Fruit fly (Drosophila melanogaster) whole organism, adult: Measurements from ENCODE around the gene CG13998.
A peak's percentile ranks its signal among the peaks of the same experiment; 100 is the strongest.

Experiments used
- CG11617 ChIP-seq: fragments of 200-800 bp; sonication (Bioruptor generic); optimal IDR thresholded peaks from 2 replicates; lab custom pipeline; 2017; ENCODE audit warnings: mild to moderate bottlenecking, missing biosample characterization, missing genetic modification reagents, missing genetic modification characterization
- CG12768 ChIP-seq: fragments of 200-800 bp; sonication (Bioruptor generic); optimal IDR thresholded peaks from 2 replicates; lab custom pipeline; 2017; ENCODE audit warnings: missing biosample characterization, missing genetic modification characterization, mild to moderate bottlenecking, moderate library complexity, missing genetic modification reagents
- CG14711 ChIP-seq: fragments of 200-800 bp; sonication (Bioruptor generic); optimal IDR thresholded peaks from 2 replicates; lab custom pipeline; 2018; ENCODE audit warnings: missing biosample characterization, mild to moderate bottlenecking, missing genetic modification characterization, moderate library complexity
- CG1620 ChIP-seq: fragments of 200-800 bp; sonication (Bioruptor generic); optimal IDR thresholded peaks from 2 replicates; lab custom pipeline; 2016; ENCODE audit warnings: missing biosample characterization, missing genetic modification characterization
- CG33017 ChIP-seq: fragments of 200-800 bp; sonication (Bioruptor generic); optimal IDR thresholded peaks from 2 replicates; lab custom pipeline; 2018; ENCODE audit warnings: missing biosample characterization, mild to moderate bottlenecking, missing genetic modification characterization, moderate library complexity
- CG5204 ChIP-seq: fragments of 200-800 bp; sonication (Bioruptor generic); optimal IDR thresholded peaks from 2 replicates; lab custom pipeline; 2016; ENCODE audit warnings: missing biosample characterization, missing genetic modification characterization
- CG7045 ChIP-seq: fragments of 200-800 bp; sonication (Bioruptor generic); optimal IDR thresholded peaks from 2 replicates; lab custom pipeline; 2017; ENCODE audit warnings: missing biosample characterization, mild to moderate bottlenecking, missing genetic modification characterization
- CG7101 ChIP-seq: fragments of 200-800 bp; sonication (Bioruptor generic); optimal IDR thresholded peaks from 2 replicates; lab custom pipeline; 2018; ENCODE audit warnings: missing biosample characterization, mild to moderate bottlenecking, missing genetic modification characterization, moderate library complexity
- Clk ChIP-seq: fragments of 200-800 bp; sonication (Bioruptor generic); optimal IDR thresholded peaks from 2 replicates; lab custom pipeline; 2017; ENCODE audit warnings: missing biosample characterization, missing genetic modification characterization
- Crg-1 ChIP-seq: fragments of 200-800 bp; sonication (Bioruptor generic); optimal IDR thresholded peaks from 2 replicates; lab custom pipeline; 2016; ENCODE audit warnings: missing biosample characterization, missing genetic modification characterization
- Hr96 ChIP-seq: fragments of 200-800 bp; sonication (Bioruptor generic); optimal IDR thresholded peaks from 2 replicates; lab custom pipeline; 2016; ENCODE audit warnings: missing biosample characterization, missing genetic modification characterization
- Mnt ChIP-seq: fragments of 200-800 bp; sonication (Bioruptor generic); optimal IDR thresholded peaks from 2 replicates; lab custom pipeline; 2016; ENCODE audit warnings: missing biosample characterization, mild to moderate bottlenecking, missing genetic modification characterization
- bab1 ChIP-seq: fragments of 200-800 bp; sonication (Bioruptor generic); optimal IDR thresholded peaks from 3 replicates; lab custom pipeline; 2019; ENCODE audit warnings: missing biosample characterization, mild to moderate bottlenecking, missing genetic modification characterization, moderate library complexity
- cic ChIP-seq: fragments of 200-800 bp; sonication (Bioruptor generic); optimal IDR thresholded peaks from 2 replicates; lab custom pipeline; 2017; ENCODE audit warnings: missing biosample characterization, mild to moderate bottlenecking, missing genetic modification characterization, moderate library complexity
- cnc ChIP-seq, 2 experiments: fragments of >200 bp; optimal IDR thresholded peaks; 2 replicates each; lab custom pipeline; 2017
- kay ChIP-seq: fragments of 200-800 bp; sonication (Bioruptor generic); peaks from one replicate; lab custom pipeline; 2016; ENCODE audit warnings: missing biosample characterization, missing genetic modification characterization, borderline replicate concordance
- ovo ChIP-seq: fragments of 200-800 bp; sonication (Bioruptor generic); optimal IDR thresholded peaks from 2 replicates; lab custom pipeline; 2016; ENCODE audit warnings: missing biosample characterization, missing genetic modification characterization
- pad ChIP-seq: fragments of 200-800 bp; sonication (Bioruptor generic); optimal IDR thresholded peaks from 3 replicates; lab custom pipeline; 2017; ENCODE audit warnings: missing biosample characterization, missing genetic modification characterization, mild to moderate bottlenecking, moderate library complexity, missing genetic modification reagents
- tj ChIP-seq: fragments of 200-800 bp; sonication (Bioruptor generic); optimal IDR thresholded peaks from 3 replicates; lab custom pipeline; 2017; ENCODE audit warnings: missing biosample characterization, mild to moderate bottlenecking, missing genetic modification characterization, moderate library complexity
- toe ChIP-seq: fragments of 200-800 bp; sonication (Bioruptor generic); optimal IDR thresholded peaks from 2 replicates; lab custom pipeline; 2016; ENCODE audit warnings: missing biosample characterization, missing genetic modification characterization

Gene CG13998

DNA sequence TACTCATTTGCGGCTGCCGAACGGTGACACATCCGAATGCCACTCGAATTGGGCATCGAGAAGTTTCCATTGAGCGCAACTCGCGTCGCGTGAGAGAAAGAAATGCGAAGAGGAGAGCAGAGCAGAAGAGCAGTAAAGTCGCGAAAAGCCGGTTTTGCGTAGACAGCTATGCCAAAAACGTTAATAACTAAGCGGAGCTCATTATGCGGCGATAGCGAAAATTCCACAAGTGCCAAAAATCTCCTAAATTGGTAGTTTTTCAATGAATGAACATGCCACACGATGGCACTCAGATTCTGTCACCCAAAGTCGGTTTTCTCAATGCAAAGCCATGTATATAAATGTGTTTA, 21.1 kb upstream of the CG13998 start:
- no peak for TF ChIP-seq CG33017 (tag; lab: Kevin White, UChicago)
- peak; percentile 91 for TF ChIP-seq kay (GFP tag; lab: Kevin White, UChicago)

- TF ChIP-seq bab1 (GFP tag; lab: Kevin White, UChicago) (no peak), toe (no peak), CG7045 (GFP tag; lab: Kevin White, UChicago) (no peak), kay (GFP tag; lab: Kevin White, UChicago) (no peak), CG11617 (GFP tag; lab: Kevin White, UChicago) (no peak), tj (no peak), cic (GFP tag; lab: Kevin White, UChicago) (peak; percentile 48), Clk (GFP tag; lab: Kevin White, UChicago) (no peak), CG7101 (tag; lab: Kevin White, UChicago) (no peak), Crg-1 (GFP tag; lab: Kevin White, UChicago) (peak; percentile 8), CG12768 (GFP tag; lab: Kevin White, UChicago) (no peak), ovo (no peak), Hr96 (GFP tag; lab: Kevin White, UChicago) (no peak), pad (peak; percentile 47), CG1620 (GFP tag; lab: Kevin White, UChicago) (peak; percentile 4)
These were observed 20.6 kb upstream of the CG13998 start for dm6 chr2L:5977070-5977728.

dm6 chr2L:5975601-5976000, 19.0 kb upstream of the CG13998 start:
- TF ChIP-seq tj (no peak), ovo (no peak), Crg-1 (GFP tag; lab: Kevin White, UChicago) (no peak), CG7045 (GFP tag; lab: Kevin White, UChicago) (no peak), bab1 (GFP tag; lab: Kevin White, UChicago) (no peak), CG14711 (tag; lab: Kevin White, UChicago) (no peak), Clk (GFP tag; lab: Kevin White, UChicago) (no peak), CG5204 (GFP tag; lab: Kevin White, UChicago) (no peak), kay (GFP tag; lab: Kevin White, UChicago) (no peak), CG11617 (GFP tag; lab: Kevin White, UChicago) (no peak), cnc (optimal IDR thresholded peaks at IDR 0.05; lab: Kevin White, UChicago) (no peak), cic (GFP tag; lab: Kevin White, UChicago) (no peak), Hr96 (GFP tag; lab: Kevin White, UChicago) (no peak), pad (no peak), CG1620 (GFP tag; lab: Kevin White, UChicago) (no peak)

dm6 chr2L:5975025-5975539, 18.5 kb upstream of the CG13998 start:
- no peak for TF ChIP-seq Clk (GFP tag; lab: Kevin White, UChicago)
- TF ChIP-seq tj = peak; percentile 26

- TF ChIP-seq CG1620 (GFP tag; lab: Kevin White, UChicago) (peak; percentile 41), Crg-1 (GFP tag; lab: Kevin White, UChicago) (peak; percentile 85), cnc (optimal IDR thresholded peaks at IDR 0.05; lab: Kevin White, UChicago) (no peak), CG7045 (GFP tag; lab: Kevin White, UChicago) (peak; percentile 73), cic (GFP tag; lab: Kevin White, UChicago) (peak; percentile 46), CG14711 (tag; lab: Kevin White, UChicago) (peak; percentile 52), Mnt (GFP tag; lab: Kevin White, UChicago) (peak; percentile 46), kay (GFP tag; lab: Kevin White, UChicago) (peak; percentile 89), CG7101 (tag; lab: Kevin White, UChicago) (peak; percentile 70), Hr96 (GFP tag; lab: Kevin White, UChicago) (no peak), CG5204 (GFP tag; lab: Kevin White, UChicago) (no peak), pad (peak; percentile 50), Clk (GFP tag; lab: Kevin White, UChicago) (peak; percentile 59), bab1 (GFP tag; lab: Kevin White, UChicago) (no peak), CG33017 (tag; lab: Kevin White, UChicago) (peak; percentile 17), CG12768 (GFP tag; lab: Kevin White, UChicago) (peak; percentile 76), CG11617 (GFP tag; lab: Kevin White, UChicago) (peak; percentile 47), toe (peak; percentile 12), ovo (peak; percentile 79), tj (peak; percentile 4)
These were observed 17.5 kb upstream of the CG13998 start for dm6 chr2L:5974122-5974521.

DNA sequence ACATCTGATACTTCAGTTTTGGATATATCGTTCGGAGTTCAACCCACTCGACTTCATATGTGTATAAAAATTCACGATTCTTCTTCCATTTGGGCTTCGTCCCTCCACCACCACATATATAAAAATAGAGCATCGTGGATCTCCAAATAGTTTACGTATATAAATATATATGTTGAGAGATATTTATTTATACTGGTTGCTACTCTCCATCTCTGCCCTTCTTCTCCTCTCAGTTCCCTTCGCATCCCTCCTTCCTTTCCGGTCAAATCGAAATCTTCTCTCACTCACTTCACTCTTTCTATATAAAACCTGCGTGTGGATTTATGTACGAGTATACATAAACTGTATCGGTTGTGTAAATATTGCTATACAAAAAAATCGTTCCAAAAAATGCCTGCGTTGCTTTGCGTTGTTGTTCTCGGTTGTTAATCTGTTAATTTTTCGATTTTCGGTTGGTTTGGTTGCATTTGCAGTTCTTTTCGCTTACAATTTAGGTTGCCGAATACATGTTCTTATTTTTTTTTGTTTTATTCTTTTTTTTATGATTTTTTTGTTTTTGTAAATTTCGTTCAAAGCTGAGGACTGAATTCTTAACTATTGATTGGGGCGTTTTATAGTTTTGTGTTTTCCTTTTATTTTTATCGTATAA, 16.1 kb upstream of the CG13998 start:
- TF ChIP-seq CG1620 (GFP tag; lab: Kevin White, UChicago) (no peak), Clk (GFP tag; lab: Kevin White, UChicago) (no peak), kay (GFP tag; lab: Kevin White, UChicago) (peak; percentile 57), ovo (no peak), tj (peak; percentile 88), CG7045 (GFP tag; lab: Kevin White, UChicago) (no peak), pad (no peak), CG33017 (tag; lab: Kevin White, UChicago) (no peak)
